Worm (Caenorhabditis elegans): ENCODE data around the gene srv-1.

ce11 chrIII:6805397-6805796 is 44.8 kb upstream of the srv-1 start:
- TF ChIP-seq ztf-23 (GFP tag; IDR thresholded peaks at IDR 0.05) (0 out of 2 replicates have a peak, but pooled peaks have one; percentile 52), flt-1 (GFP tag; IDR thresholded peaks at IDR 0.05) (peak; percentile 84)
